Worm (Caenorhabditis elegans): ENCODE data around the gene slc-17.2.

The slc-17.2 gene

ce11 chrIII:9353814-9354213 is 36.1 kb downstream of the slc-17.2 start:
- TF ChIP-seq pha-4 (tag; optimal IDR thresholded peaks at IDR 0.05) (peak; percentile 69), nfya-1 (tag; optimal IDR thresholded peaks at IDR 0.05; ENCODE audit: insufficient read depth) (peak; percentile 60), lin-39 (tag; optimal IDR thresholded peaks at IDR 0.05) (peak; percentile 42), jun-1 (tag; optimal IDR thresholded peaks at IDR 0.05) (no peak)

- TF ChIP-seq zag-1 (tag; optimal IDR thresholded peaks at IDR 0.05) (no peak), ztf-4 (tag; optimal IDR thresholded peaks at IDR 0.05) (no peak), nfya-1 (tag; optimal IDR thresholded peaks at IDR 0.05; ENCODE audit: insufficient read depth) (peak; percentile 32)
Measured at ce11 chrIII:9346722-9347121, 43.2 kb downstream of the slc-17.2 start.

ce11 chrIII:9346114-9346513 is 43.8 kb downstream of the slc-17.2 start:
- TF ChIP-seq nhr-77 (tag; optimal IDR thresholded peaks at IDR 0.05) (no peak), lin-39 (tag; optimal IDR thresholded peaks at IDR 0.05) (peak; percentile 75)

- TF ChIP-seq nhr-11 (tag; optimal IDR thresholded peaks at IDR 0.05) (no peak), nhr-23 (tag; optimal IDR thresholded peaks at IDR 0.05) (no peak), tbx-2 (tag; optimal IDR thresholded peaks at IDR 0.05) (no peak), eor-1 (tag; optimal IDR thresholded peaks at IDR 0.05) (no peak), ceh-9 (tag; optimal IDR thresholded peaks at IDR 0.05) (no peak), ztf-4 (tag; optimal IDR thresholded peaks at IDR 0.05) (no peak), elt-3 (tag; optimal IDR thresholded peaks at IDR 0.05) (no peak), ceh-16 (tag; optimal IDR thresholded peaks at IDR 0.05) (no peak), elt-2 (tag; optimal IDR thresholded peaks at IDR 0.05) (no peak), sea-2 (GFP tag; optimal IDR thresholded peaks at IDR 0.05) (no peak), lsy-12 (tag; optimal IDR thresholded peaks at IDR 0.05) (no peak), ZK546.5 (tag; optimal IDR thresholded peaks at IDR 0.05) (no peak), nhr-43 (tag; optimal IDR thresholded peaks at IDR 0.05; ENCODE audit: poor library complexity, severe bottlenecking) (no peak), daf-12 (tag; optimal IDR thresholded peaks at IDR 0.05) (no peak), R02D3.7 (tag; optimal IDR thresholded peaks at IDR 0.05) (no peak), unc-39 (tag; optimal IDR thresholded peaks at IDR 0.05) (no peak), pqm-1 (tag; optimal IDR thresholded peaks at IDR 0.05) (no peak), aly-2 (tag; optimal IDR thresholded peaks at IDR 0.05) (no peak), nfya-1 (tag; optimal IDR thresholded peaks at IDR 0.05; ENCODE audit: insufficient read depth) (no peak)
Measured at ce11 chrIII:9344347-9344746, 45.6 kb downstream of the slc-17.2 start, which contains the start of gene emb-9. emb-9 (minus strand) TSS chrIII:9344447.

- no peak for TF ChIP-seq unc-39 (tag; optimal IDR thresholded peaks at IDR 0.05)
- no peak for TF ChIP-seq fkh-2 (tag; optimal IDR thresholded peaks at IDR 0.05)
- no peak for TF ChIP-seq daf-12 (tag; optimal IDR thresholded peaks at IDR 0.05)
- TF ChIP-seq fos-1 (tag; optimal IDR thresholded peaks at IDR 0.05): no peak
- TF ChIP-seq nhr-43 (tag; optimal IDR thresholded peaks at IDR 0.05; ENCODE audit: poor library complexity, severe bottlenecking): no peak
- TF ChIP-seq nhr-25 (tag; optimal IDR thresholded peaks at IDR 0.05): no peak
- no peak for TF ChIP-seq eor-1 (tag; optimal IDR thresholded peaks at IDR 0.05)
- no peak for TF ChIP-seq fkh-10 (GFP tag; optimal IDR thresholded peaks at IDR 0.05)
- TF ChIP-seq skn-1 (tag; optimal IDR thresholded peaks at IDR 0.05): no peak
- no peak for TF ChIP-seq jun-1 (tag; optimal IDR thresholded peaks at IDR 0.05)
- no peak for TF ChIP-seq ztf-11 (tag; optimal IDR thresholded peaks at IDR 0.05)
- no peak for TF ChIP-seq ama-1 (optimal IDR thresholded peaks at IDR 0.05)
- TF ChIP-seq sea-2 (GFP tag; optimal IDR thresholded peaks at IDR 0.05): no peak
- no peak for TF ChIP-seq ztf-4 (tag; optimal IDR thresholded peaks at IDR 0.05)
- TF ChIP-seq elt-3 (tag; optimal IDR thresholded peaks at IDR 0.05): no peak
Measured at ce11 chrIII:9340025-9340424, 49.9 kb downstream of the slc-17.2 start.

DNA sequence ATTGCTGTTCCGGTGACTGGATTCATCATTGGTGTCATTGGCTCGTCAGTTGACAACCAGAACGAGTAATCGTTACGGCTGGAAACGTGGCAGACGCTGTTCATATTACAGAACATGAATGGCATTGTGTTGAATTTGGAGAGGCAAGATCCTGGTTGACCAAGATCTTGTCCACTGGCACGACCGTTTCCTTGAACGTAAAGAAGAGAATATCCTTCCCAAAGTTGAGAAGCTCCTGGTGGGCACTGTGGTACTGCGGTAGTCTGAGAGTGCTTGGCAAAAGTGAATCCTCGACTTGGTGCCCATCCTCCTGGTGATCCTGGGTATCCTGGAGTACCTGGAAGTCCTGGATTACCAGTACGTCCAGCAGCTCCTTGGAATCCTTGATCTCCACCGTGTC is 51.9 kb downstream of the slc-17.2 start:
- TF ChIP-seq nfya-1 (tag; optimal IDR thresholded peaks at IDR 0.05; ENCODE audit: insufficient read depth) (no peak), ama-1 (optimal IDR thresholded peaks at IDR 0.05) (no peak), fkh-2 (tag; optimal IDR thresholded peaks at IDR 0.05) (no peak), lin-15B (tag; optimal IDR thresholded peaks at IDR 0.05) (no peak), fos-1 (tag; optimal IDR thresholded peaks at IDR 0.05) (no peak), pqm-1 (tag; optimal IDR thresholded peaks at IDR 0.05) (no peak), elt-2 (tag; optimal IDR thresholded peaks at IDR 0.05) (no peak), lsy-12 (tag; optimal IDR thresholded peaks at IDR 0.05) (no peak), ceh-28 (tag; optimal IDR thresholded peaks at IDR 0.05) (no peak)

Data from whole organism, L3 larva.